Fruit fly (Drosophila melanogaster): ENCODE results near the gene CG31360.

CG31360 gene

DNA sequence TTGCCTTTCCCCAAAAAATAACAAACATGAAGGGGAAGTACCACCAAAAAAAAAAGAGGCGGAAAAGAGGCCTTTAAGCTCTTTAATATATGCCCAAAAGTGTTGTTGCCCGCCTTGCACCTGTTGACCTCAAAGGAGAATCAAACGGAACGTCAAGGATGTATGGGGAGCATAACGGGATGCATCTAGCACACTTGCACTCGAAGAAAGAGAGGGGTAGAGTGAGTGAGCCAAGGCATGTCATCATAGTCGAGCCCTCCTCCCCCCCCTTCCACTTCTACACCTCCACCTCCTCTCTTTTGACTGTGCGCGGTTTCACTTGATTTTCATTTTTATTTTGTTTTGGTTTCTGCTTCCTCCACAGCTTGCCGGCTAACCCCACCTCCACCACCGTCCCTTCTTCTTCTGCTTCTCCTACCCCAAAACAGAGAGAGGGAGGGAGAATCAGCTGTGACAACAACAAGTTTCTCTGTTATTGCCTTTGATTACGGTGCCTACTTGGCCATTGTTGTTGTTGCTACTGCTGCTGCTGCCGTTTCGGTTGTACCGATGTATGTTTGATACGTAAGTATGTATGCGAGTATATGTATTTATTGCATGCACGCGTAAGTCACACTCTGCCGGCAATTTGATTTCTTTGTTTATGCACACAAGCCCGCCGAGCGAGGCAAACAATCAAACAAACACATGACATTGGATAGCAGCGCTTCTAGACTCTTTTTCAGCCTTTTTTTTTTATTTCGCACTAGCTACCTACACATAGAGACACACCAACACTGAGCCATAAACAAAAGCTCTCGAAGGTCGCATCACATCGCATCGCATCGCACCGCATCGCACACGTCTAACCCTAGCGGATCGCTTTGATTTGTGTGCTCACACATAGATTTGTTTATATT is 28.0 kb downstream of the CG31360 start:
- TF ChIP-seq CG14655 (GFP tag; optimal IDR thresholded peaks at IDR 0.05) (no peak), fd96Ca (GFP tag; IDR thresholded peaks at IDR 0.05) (no peak), CG8159 (tag; optimal IDR thresholded peaks at IDR 0.05) (no peak), EcR (GFP tag; optimal IDR thresholded peaks at IDR 0.05) (peak; percentile 79), CG8301 (tag; optimal IDR thresholded peaks at IDR 0.05) (no peak), CG34367 (tag; optimal IDR thresholded peaks at IDR 0.05) (no peak), gl (tag; optimal IDR thresholded peaks at IDR 0.05) (no peak), CG13204 (GFP tag; optimal IDR thresholded peaks at IDR 0.05) (peak; percentile 80), rn (GFP tag; IDR thresholded peaks at IDR 0.05) (no peak), CG4496 (GFP tag; IDR thresholded peaks at IDR 0.05) (0 out of 3 replicates have a peak, but pooled peaks have one; percentile 12), Snoo (tag; optimal IDR thresholded peaks at IDR 0.05) (no peak), D1 (tag; optimal IDR thresholded peaks at IDR 0.05) (no peak), CG15710 (tag; optimal IDR thresholded peaks at IDR 0.05) (no peak), Ets98B (GFP tag; IDR thresholded peaks at IDR 0.05) (no peak), CG9948 (tag; optimal IDR thresholded peaks at IDR 0.05) (no peak), CG12605 (GFP tag; IDR thresholded peaks at IDR 0.05) (peak; percentile 21; the same call in 1 of the 2 replicates), CG32121 (GFP tag; IDR thresholded peaks at IDR 0.05) (no peak)

DNA sequence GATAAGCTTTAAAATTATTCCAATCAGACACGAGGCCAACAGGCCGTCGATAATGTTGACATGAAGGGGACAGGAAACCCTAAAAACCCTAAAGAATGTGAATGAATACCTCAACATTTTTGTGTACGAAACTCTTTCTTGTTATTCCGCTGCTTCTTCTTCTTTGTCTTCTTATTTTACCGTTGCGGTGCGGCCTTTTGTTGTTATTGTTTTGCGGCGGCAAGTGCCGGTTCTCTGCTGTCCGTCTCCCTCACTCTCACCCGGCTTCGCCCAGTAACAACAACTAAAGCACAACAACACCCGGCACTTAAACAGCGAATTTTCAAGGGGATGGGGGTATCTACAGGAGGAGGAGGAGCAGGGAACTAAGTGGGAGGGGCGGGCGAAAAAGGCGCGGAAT is 29.5 kb downstream of the CG31360 start:
- TF ChIP-seq Pif1A (GFP tag; optimal IDR thresholded peaks at IDR 0.05) (no peak), CG17806 (tag; optimal IDR thresholded peaks at IDR 0.05) (no peak), EcR (GFP tag; optimal IDR thresholded peaks at IDR 0.05) (no peak), CG32121 (GFP tag; IDR thresholded peaks at IDR 0.05) (no peak), gl (tag; optimal IDR thresholded peaks at IDR 0.05) (no peak), CG8159 (tag; optimal IDR thresholded peaks at IDR 0.05) (no peak), CG13204 (GFP tag; optimal IDR thresholded peaks at IDR 0.05) (no peak), Pif1B (GFP tag; optimal IDR thresholded peaks at IDR 0.05) (no peak), CG4496 (GFP tag; IDR thresholded peaks at IDR 0.05) (no peak), CG8301 (tag; optimal IDR thresholded peaks at IDR 0.05) (no peak), D1 (tag; optimal IDR thresholded peaks at IDR 0.05) (no peak), CG10348 (GFP tag; IDR thresholded peaks at IDR 0.05) (no peak), CG9948 (tag; optimal IDR thresholded peaks at IDR 0.05) (no peak), CG14655 (GFP tag; optimal IDR thresholded peaks at IDR 0.05) (no peak), rn (GFP tag; IDR thresholded peaks at IDR 0.05) (no peak)

DNA sequence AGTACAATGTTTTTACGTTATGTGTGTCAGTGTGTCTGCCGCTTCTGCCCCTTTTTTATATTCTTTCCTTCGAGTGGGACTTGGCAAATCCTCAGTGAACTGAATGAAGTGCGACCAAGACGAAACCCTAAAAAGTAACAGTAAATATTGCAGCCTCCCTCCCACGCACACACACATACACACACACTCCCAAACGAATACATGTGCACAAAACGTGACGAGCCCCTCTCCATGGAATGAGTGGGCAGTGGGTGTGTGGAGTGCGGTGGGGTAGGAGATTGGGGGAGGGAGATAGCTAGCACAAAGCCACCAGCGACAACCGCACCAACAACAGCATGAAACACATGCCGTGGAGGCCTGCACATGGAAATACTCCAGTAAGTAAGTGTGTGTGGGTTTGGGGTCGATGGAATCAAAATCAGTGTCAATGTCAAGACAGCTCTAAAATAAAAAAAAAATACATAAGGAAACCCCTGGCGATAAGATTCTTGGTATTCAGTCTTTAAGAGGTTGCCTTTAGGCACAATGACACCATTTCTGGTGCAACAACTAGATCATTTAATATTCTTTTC is 30.0 kb downstream of the CG31360 start:
- TF ChIP-seq EcR (GFP tag; optimal IDR thresholded peaks at IDR 0.05): peak; percentile 97
- no peak for TF ChIP-seq CG17806 (tag; optimal IDR thresholded peaks at IDR 0.05)
- peak; percentile 73 for TF ChIP-seq CG13204 (GFP tag; optimal IDR thresholded peaks at IDR 0.05)
- TF ChIP-seq CG4496 (GFP tag; IDR thresholded peaks at IDR 0.05): 0 out of 3 replicates have a peak, but pooled peaks have one; percentile 17

DNA sequence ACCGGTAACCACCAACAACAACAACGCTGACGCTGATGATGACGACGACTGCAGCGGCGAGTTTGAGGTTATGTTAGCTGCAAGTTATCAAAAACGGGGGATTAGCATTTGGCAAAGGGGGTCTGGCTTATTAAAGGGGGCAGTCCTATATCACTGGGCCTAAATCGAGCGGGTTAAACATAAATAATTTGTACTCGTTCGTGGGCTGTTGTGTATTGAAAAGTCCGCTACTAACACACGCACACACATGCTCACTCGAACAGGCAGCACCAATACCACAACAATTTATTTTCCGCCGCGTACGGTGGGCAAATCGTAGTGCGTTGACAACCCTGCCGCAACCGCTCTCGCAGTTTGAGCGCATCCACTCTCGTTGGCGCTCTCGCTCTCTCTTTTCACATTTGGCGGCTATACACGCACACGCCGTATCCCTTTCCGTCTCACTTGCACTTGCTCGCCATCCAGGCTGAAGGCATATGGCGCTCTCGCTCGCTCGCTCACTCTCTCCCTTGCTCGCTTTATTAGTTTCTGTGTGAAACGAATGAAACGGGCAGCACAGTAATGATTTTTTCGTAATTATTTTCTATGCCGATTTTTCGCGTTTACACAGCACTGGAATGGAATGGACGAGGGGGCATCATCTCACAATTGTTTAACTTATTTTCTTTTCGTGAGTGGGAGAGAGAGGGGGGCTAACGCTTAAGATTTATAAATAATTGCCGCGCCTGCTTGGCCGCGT is 32.1 kb downstream of the CG31360 start:
- TF ChIP-seq EcR (GFP tag; optimal IDR thresholded peaks at IDR 0.05): peak; percentile 73
- no peak for TF ChIP-seq CG4496 (GFP tag; IDR thresholded peaks at IDR 0.05)
- no peak for TF ChIP-seq CG9948 (tag; optimal IDR thresholded peaks at IDR 0.05)
- TF ChIP-seq D1 (tag; optimal IDR thresholded peaks at IDR 0.05): no peak
- TF ChIP-seq CG13204 (GFP tag; optimal IDR thresholded peaks at IDR 0.05): peak; percentile 72
- TF ChIP-seq CG15710 (tag; optimal IDR thresholded peaks at IDR 0.05): peak; percentile 17
- TF ChIP-seq CG14655 (GFP tag; optimal IDR thresholded peaks at IDR 0.05): no peak
- no peak for TF ChIP-seq gl (tag; optimal IDR thresholded peaks at IDR 0.05)
- TF ChIP-seq CG8301 (tag; optimal IDR thresholded peaks at IDR 0.05): peak; percentile 3
- TF ChIP-seq Pif1A (GFP tag; optimal IDR thresholded peaks at IDR 0.05): peak; percentile 33
- TF ChIP-seq rn (GFP tag; IDR thresholded peaks at IDR 0.05): no peak
- TF ChIP-seq Pif1B (GFP tag; optimal IDR thresholded peaks at IDR 0.05): peak; percentile 48
- TF ChIP-seq Snoo (tag; optimal IDR thresholded peaks at IDR 0.05): peak; percentile 24
- no peak for TF ChIP-seq fd96Ca (GFP tag; IDR thresholded peaks at IDR 0.05)
- no peak for TF ChIP-seq Ets98B (GFP tag; IDR thresholded peaks at IDR 0.05)
- no peak for TF ChIP-seq CG12605 (GFP tag; IDR thresholded peaks at IDR 0.05)
- TF ChIP-seq CG32121 (GFP tag; IDR thresholded peaks at IDR 0.05): no peak
- peak; percentile 31 for TF ChIP-seq CG8159 (tag; optimal IDR thresholded peaks at IDR 0.05)
- TF ChIP-seq CG17806 (tag; optimal IDR thresholded peaks at IDR 0.05): no peak
- no peak for TF ChIP-seq CG34367 (tag; optimal IDR thresholded peaks at IDR 0.05)
- no peak for TF ChIP-seq CG10348 (GFP tag; IDR thresholded peaks at IDR 0.05)

DNA sequence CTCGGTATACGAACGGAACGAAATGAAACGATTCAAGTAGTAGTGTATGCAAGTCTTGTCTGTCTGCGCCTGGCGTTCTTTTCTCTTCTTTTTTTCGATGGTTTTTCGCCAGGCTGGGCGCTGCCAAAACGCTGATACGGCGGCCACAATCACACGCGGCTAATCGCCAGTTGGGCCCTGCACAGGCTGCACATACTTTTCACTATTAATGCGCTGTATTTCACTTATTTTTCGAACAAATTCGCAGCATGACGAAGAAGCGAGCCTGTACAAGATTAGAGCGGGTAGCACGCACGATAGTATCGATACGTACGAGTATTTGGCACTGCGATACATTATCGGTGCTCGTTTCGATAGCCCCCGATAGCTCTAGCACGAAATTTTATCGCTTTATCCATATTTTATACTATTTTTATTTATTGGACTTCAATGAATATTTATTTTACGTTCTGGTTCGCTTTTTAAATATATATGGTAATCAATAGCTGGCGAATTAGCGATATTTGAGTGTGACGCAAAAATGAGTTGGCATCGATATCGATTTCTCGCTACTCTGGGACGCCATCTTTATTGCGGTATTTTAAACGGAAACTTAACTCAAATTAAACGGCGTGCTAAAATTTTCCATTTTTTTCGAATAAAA is 33.3 kb downstream of the CG31360 start, which contains the start of gene osa:
TSS of gene osa (minus strand) at position 300 of the 643 bp plus-strand sequence.
- no peak for TF ChIP-seq CG4496 (GFP tag; IDR thresholded peaks at IDR 0.05)
- peak; percentile 50 for TF ChIP-seq Pif1B (GFP tag; optimal IDR thresholded peaks at IDR 0.05)
- TF ChIP-seq EcR (GFP tag; optimal IDR thresholded peaks at IDR 0.05): peak; percentile 3
